Fruit fly (Drosophila melanogaster): ENCODE measurements around the gene Lip1.

- no peak for TF ChIP-seq Myc (optimal IDR thresholded peaks at IDR 0.05)
- no peak for TF ChIP-seq ttk (optimal IDR thresholded peaks at IDR 0.05)
- no peak for TF ChIP-seq insv (optimal IDR thresholded peaks at IDR 0.05)
- no peak for TF ChIP-seq psq (optimal IDR thresholded peaks at IDR 0.05)
- TF ChIP-seq Sin3A (optimal IDR thresholded peaks at IDR 0.05) = no peak
- no peak for TF ChIP-seq h (optimal IDR thresholded peaks at IDR 0.05)
Measured at dm6 chr2L:10671530-10671929, 29.8 kb downstream of the Lip1 start.

Data from Kc167 (cell line).